Fruit fly (Drosophila melanogaster): ENCODE data around the gene CG43335.

The CG43335 gene

DNA sequence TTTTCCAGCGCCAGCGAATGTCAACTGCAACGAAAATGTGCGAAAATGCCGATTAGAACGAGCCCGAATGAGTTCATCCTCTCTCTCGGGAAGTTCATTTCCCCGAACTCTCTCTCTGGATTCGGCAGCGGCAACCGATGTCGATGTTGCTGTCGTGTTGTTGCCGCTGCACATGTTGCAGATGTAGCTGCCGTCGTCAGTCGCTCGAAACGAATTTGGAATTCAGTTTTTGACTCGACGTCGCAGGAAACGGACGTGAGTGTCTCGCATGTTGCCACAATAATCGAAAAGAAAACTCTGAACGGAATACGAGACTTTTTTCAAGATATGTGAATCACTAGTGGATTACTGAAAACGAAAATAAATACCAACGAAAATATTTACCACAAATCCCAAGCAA, 30.7 kb downstream of the CG43335 start, which contains the start of gene pxb (continued):
- TF ChIP-seq unpg (GFP tag; optimal IDR thresholded peaks at IDR 0.05) (peak; percentile 47), grn (GFP tag; optimal IDR thresholded peaks at IDR 0.05) (peak; percentile 5), row (GFP tag; IDR thresholded peaks at IDR 0.05) (no peak), BEAF-32 (GFP tag; optimal IDR thresholded peaks at IDR 0.05) (no peak), TFAM (GFP tag; optimal IDR thresholded peaks at IDR 0.05) (no peak), her (GFP tag; optimal IDR thresholded peaks at IDR 0.05) (peak; percentile 33), tin (GFP tag; optimal IDR thresholded peaks at IDR 0.05) (peak; percentile 1), ash1 (GFP tag; optimal IDR thresholded peaks at IDR 0.05) (peak; percentile 18), Bgb (GFP tag; IDR thresholded peaks at IDR 0.05; ENCODE audit: partially characterized antibody) (peak; percentile 60), CG32772 (GFP tag; IDR thresholded peaks at IDR 0.05) (no peak), fd3F (GFP tag; optimal IDR thresholded peaks at IDR 0.05) (no peak), ci (GFP tag; IDR thresholded peaks at IDR 0.05) (peak; percentile 45; the same call in 2 of the 3 replicates), CG11398 (GFP tag; optimal IDR thresholded peaks at IDR 0.05) (peak; percentile 39), CG8290 (GFP tag; optimal IDR thresholded peaks at IDR 0.05) (peak; percentile 15), CG8290 (tag; optimal IDR thresholded peaks at IDR 0.05) (peak in 1 of 2 experiments; percentile 53), onecut (GFP tag; IDR thresholded peaks at IDR 0.05) (no peak), YL-1 (GFP tag; optimal IDR thresholded peaks at IDR 0.05) (no peak), ac (GFP tag; optimal IDR thresholded peaks at IDR 0.05) (peak; percentile 49), org-1 (GFP tag; optimal IDR thresholded peaks at IDR 0.05) (no peak), az2 (GFP tag; optimal IDR thresholded peaks at IDR 0.05) (no peak), da (GFP tag; optimal IDR thresholded peaks at IDR 0.05) (peak; percentile 8), wdn (GFP tag; IDR thresholded peaks at IDR 0.05) (no peak), CG16813 (GFP tag; IDR thresholded peaks at IDR 0.05; ENCODE audit: partially characterized antibody) (no peak), CG4820 (GFP tag; optimal IDR thresholded peaks at IDR 0.05) (no peak), CG2875 (GFP tag; optimal IDR thresholded peaks at IDR 0.05) (peak; percentile 37), Kr (GFP tag; optimal IDR thresholded peaks at IDR 0.05) (peak; percentile 42), sr (GFP tag; IDR thresholded peaks at IDR 0.05) (peak; percentile 16; the same call in 1 of the 3 replicates), Myb (GFP tag; optimal IDR thresholded peaks at IDR 0.05) (no peak), sens-2 (GFP tag; IDR thresholded peaks at IDR 0.05) (0 out of 2 replicates have a peak, but pooled peaks have one; percentile 21), CG10462 (GFP tag; optimal IDR thresholded peaks at IDR 0.05) (no peak), CG17912 (GFP tag; optimal IDR thresholded peaks at IDR 0.05) (no peak), CG33557 (GFP tag; optimal IDR thresholded peaks at IDR 0.05) (no peak), ato (GFP tag; IDR thresholded peaks at IDR 0.05; ENCODE audit: partially characterized antibody) (peak; percentile 43; the same call in 1 of the 2 replicates), Spps (tag; optimal IDR thresholded peaks at IDR 0.05) (peak; percentile 22), CG42726 (GFP tag; IDR thresholded peaks at IDR 0.05; ENCODE audit: partially characterized antibody) (0 out of 2 replicates have a peak, but pooled peaks have one; percentile 23), CG12071 (GFP tag; optimal IDR thresholded peaks at IDR 0.05) (peak; percentile 26), PHDP (tag; optimal IDR thresholded peaks at IDR 0.05) (peak; percentile 7), CoRest (tag; optimal IDR thresholded peaks at IDR 0.05) (peak; percentile 1), Hand (GFP tag; optimal IDR thresholded peaks at IDR 0.05) (peak; percentile 20), gsb (GFP tag; IDR thresholded peaks at IDR 0.05) (no peak), chinmo (GFP tag; IDR thresholded peaks at IDR 0.05; ENCODE audit: partially characterized antibody) (peak; percentile 86; the same call in 3 of the 4 replicates), oc (tag; optimal IDR thresholded peaks at IDR 0.05) (peak; percentile 84), chm (GFP tag; IDR thresholded peaks at IDR 0.05) (peak; percentile 92), CG7786 (GFP tag; optimal IDR thresholded peaks at IDR 0.05) (no peak), jing (GFP tag; optimal IDR thresholded peaks at IDR 0.05) (peak; percentile 47), D19B (GFP tag; optimal IDR thresholded peaks at IDR 0.05) (no peak), insv (GFP tag; optimal IDR thresholded peaks at IDR 0.05) (peak in 1 of 2 experiments; percentile 58), gcm (GFP tag; optimal IDR thresholded peaks at IDR 0.05) (peak; percentile 20), Side (GFP tag; optimal IDR thresholded peaks at IDR 0.05) (peak; percentile 15), disco-r (GFP tag; optimal IDR thresholded peaks at IDR 0.05) (no peak), Opbp (GFP tag; IDR thresholded peaks at IDR 0.05; ENCODE audit: partially characterized antibody) (peak; percentile 77)
